Worm (Caenorhabditis elegans): ENCODE data around the gene spl-1.

The spl-1 gene

DNA sequence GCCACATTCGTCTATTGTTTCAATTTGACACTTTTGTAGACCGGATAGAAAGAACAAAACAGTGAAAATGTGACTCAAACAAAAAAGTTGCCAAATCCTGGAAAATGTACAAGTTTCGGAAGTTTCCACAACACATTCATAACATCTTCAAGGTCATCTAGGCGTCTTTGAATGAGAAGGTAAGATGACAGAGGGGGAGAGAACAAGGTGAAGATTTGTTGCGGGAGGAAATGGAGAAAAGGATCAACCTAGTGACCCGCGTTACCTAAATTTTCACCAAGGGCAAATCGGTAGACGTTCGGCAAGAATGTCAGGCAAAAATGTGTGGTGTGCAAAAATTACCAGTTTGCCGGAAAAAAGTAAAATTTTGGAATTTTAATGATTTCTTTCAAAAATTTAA, 5.2 kb downstream of the spl-1 start:
- TF ChIP-seq pes-1 (GFP tag; IDR thresholded peaks at IDR 0.05) (no peak), ets-7 (tag; optimal IDR thresholded peaks at IDR 0.05) (no peak), aly-1 (tag; optimal IDR thresholded peaks at IDR 0.05) (no peak), tbx-11 (GFP tag; IDR thresholded peaks at IDR 0.05) (no peak), F13C5.2 (tag; optimal IDR thresholded peaks at IDR 0.05) (no peak), hnd-1 (tag; optimal IDR thresholded peaks at IDR 0.05) (no peak)

DNA sequence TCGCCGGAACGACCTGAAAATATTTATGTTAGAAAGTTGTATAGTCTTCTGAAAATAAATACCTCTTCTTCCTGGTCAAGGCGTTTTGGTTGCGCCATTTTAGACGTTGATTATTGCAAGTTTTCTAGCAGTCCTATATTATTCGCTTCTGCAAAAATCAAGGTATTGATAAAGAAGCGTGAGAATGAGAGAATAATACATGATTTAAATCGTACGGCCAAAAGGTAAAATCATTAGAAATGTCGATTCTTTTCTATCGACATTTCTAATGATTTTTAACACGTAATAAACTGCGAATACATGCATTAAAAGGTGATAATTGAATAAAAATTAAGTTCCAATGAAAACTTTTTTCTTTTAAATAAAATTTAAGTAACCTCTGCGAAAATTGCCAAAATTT, 7.1 kb downstream of the spl-1 start, which contains the start of gene fln-1:
fln-1 (minus strand) TSS at position 101 of the 400 bp plus-strand sequence.
- TF ChIP-seq tra-4 (tag; optimal IDR thresholded peaks at IDR 0.05): no peak
- no peak for TF ChIP-seq scrt-1 (GFP tag; IDR thresholded peaks at IDR 0.05)
- TF ChIP-seq ama-1 (optimal IDR thresholded peaks at IDR 0.05): no peak
- no peak for TF ChIP-seq tbx-11 (GFP tag; IDR thresholded peaks at IDR 0.05)
- no peak for TF ChIP-seq aly-1 (tag; optimal IDR thresholded peaks at IDR 0.05)
- TF ChIP-seq F13C5.2 (tag; optimal IDR thresholded peaks at IDR 0.05): no peak
- TF ChIP-seq pes-1 (GFP tag; IDR thresholded peaks at IDR 0.05): no peak
- TF ChIP-seq ets-7 (tag; optimal IDR thresholded peaks at IDR 0.05): no peak
- no peak for TF ChIP-seq B0310.2 (tag; optimal IDR thresholded peaks at IDR 0.05)

DNA sequence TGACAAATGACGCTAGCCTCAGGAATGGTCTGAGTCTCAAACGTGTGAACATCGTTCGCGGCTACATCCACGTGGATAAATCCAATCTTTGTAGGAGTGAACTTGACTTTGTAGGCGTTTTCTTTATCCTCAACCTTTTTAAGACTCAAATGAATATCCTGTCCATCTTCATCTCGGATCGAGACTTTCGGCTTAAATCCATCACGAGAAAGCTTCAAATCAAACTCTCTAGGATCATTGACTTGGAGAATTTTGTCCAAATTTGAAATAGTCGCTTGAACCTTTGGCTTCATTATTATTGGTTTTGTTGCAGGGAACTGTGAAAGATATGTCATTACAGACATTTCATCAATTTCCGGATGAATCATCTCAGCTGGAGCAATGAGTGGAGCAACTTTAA, 9.0 kb downstream of the spl-1 start:
- no peak for TF ChIP-seq tbx-37 (GFP tag; conservative IDR thresholded peaks at IDR 0.05)
- TF ChIP-seq aly-1 (tag; optimal IDR thresholded peaks at IDR 0.05): no peak
- no peak for TF ChIP-seq pes-1 (GFP tag; IDR thresholded peaks at IDR 0.05)
- TF ChIP-seq B0310.2 (tag; optimal IDR thresholded peaks at IDR 0.05): no peak
- no peak for TF ChIP-seq ama-1 (optimal IDR thresholded peaks at IDR 0.05)
- TF ChIP-seq tra-4 (tag; optimal IDR thresholded peaks at IDR 0.05): no peak
- no peak for TF ChIP-seq flt-1 (GFP tag; IDR thresholded peaks at IDR 0.05)
- TF ChIP-seq tbx-11 (GFP tag; IDR thresholded peaks at IDR 0.05): no peak
- no peak for TF ChIP-seq ceh-36 (tag; optimal IDR thresholded peaks at IDR 0.05)
- TF ChIP-seq sea-1 (GFP tag; conservative IDR thresholded peaks at IDR 0.05): no peak
- no peak for TF ChIP-seq hmg-4 (GFP tag; optimal IDR thresholded peaks at IDR 0.05)

DNA sequence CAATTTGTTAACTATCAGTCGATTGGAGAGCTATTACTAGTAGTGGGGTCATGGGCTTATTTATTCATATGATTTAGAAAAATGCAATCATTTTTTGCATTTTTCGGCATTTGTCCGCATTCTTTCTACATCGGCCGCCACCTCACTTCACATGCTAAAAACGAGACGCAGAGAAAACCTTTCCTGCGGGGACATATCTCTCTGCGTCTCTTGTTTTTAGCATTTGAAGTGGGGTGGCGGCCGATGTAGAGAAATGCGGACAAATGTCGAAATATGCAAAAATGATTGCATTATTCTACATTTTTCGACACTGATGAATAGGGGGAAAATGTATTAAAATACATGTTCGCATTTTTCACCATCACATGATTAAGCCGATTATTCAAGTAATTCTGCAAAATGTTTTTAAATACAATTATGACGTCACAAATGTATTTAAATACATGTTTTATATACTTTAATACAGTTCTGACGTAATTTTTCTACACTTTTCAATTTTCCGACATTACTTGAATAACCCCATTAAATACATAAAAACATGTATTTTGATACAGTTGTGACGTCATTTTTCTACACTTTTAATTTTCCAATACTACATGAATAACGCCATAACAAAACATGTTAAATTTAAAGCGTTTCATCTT, 10.7 kb downstream of the spl-1 start:
- no peak for TF ChIP-seq tbx-37 (GFP tag; conservative IDR thresholded peaks at IDR 0.05)
- TF ChIP-seq F13C5.2 (tag; optimal IDR thresholded peaks at IDR 0.05): peak; percentile 22

DNA sequence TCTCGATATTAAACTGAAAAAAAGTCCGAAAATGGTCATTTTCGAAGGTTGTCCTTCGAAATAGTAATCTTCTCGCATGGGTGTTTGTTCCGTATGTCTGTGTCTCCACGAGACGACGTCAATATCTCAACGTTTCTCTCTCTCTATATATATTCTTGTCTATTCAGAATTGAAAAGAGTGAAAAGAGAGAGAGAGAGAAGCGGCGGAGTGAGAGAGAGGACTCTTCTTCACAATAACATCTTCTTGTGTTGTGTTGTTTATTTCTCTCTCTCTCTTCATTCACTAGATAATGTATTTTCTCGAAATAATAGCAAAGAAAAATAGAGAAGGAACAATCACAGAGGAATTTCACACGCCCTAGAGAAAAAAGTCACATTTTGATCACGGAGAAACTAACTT, 16.6 kb downstream of the spl-1 start:
- TF ChIP-seq tbx-11 (GFP tag; IDR thresholded peaks at IDR 0.05): no peak
- no peak for TF ChIP-seq hnd-1 (tag; optimal IDR thresholded peaks at IDR 0.05)
- no peak for TF ChIP-seq B0310.2 (tag; optimal IDR thresholded peaks at IDR 0.05)
- no peak for TF ChIP-seq scrt-1 (GFP tag; IDR thresholded peaks at IDR 0.05)

DNA sequence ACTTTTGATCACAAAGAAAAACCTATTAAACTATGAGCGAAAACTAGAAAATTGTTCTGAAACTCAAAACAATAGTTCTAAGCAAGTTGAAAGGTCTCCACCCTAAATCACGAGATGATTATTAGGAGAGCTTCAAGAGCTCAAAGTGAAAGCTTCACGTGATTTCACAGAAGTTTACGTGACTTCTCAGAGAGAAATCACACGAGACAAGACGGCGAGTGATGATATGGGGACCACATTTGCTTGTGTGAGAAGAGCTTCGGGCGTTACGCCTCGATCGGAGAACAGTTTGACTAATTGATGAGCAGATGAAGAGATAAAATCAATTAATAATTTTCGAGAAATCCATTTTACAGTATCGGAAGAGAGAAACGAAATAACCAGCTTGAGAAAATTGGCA, 18.0 kb downstream of the spl-1 start:
- TF ChIP-seq ets-7 (tag; optimal IDR thresholded peaks at IDR 0.05) (no peak), ama-1 (optimal IDR thresholded peaks at IDR 0.05) (no peak), hmbx-1 (tag; optimal IDR thresholded peaks at IDR 0.05) (no peak), tbx-37 (GFP tag; conservative IDR thresholded peaks at IDR 0.05) (no peak), hmg-4 (GFP tag; optimal IDR thresholded peaks at IDR 0.05) (no peak)

DNA sequence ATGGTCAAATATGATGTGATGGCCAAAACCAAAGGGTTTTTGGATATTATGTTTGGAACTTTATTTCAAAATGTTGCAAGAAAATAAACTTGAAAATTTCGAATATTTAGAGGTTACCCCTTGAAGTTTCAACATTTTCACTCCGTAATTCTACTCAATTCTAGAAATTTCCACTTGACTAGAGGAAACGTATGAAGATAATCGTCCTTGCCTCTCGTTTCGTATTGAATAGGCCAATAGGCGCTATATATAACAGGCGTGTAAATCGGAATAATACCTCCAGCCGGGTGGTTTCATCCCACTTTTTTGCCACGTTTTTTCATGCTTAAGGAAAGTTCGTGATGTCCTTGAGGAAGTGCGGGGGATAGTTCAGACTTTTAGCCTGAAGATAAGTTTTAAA, 39.7 kb downstream of the spl-1 start:
- TF ChIP-seq ceh-13 (GFP tag; optimal IDR thresholded peaks at IDR 0.05) (no peak), tra-4 (tag; optimal IDR thresholded peaks at IDR 0.05) (no peak), tbx-37 (GFP tag; conservative IDR thresholded peaks at IDR 0.05) (no peak), ets-7 (tag; optimal IDR thresholded peaks at IDR 0.05) (no peak), ceh-36 (tag; optimal IDR thresholded peaks at IDR 0.05) (no peak), flt-1 (GFP tag; IDR thresholded peaks at IDR 0.05) (no peak), sea-1 (GFP tag; conservative IDR thresholded peaks at IDR 0.05) (no peak), hnd-1 (tag; optimal IDR thresholded peaks at IDR 0.05) (no peak)

DNA sequence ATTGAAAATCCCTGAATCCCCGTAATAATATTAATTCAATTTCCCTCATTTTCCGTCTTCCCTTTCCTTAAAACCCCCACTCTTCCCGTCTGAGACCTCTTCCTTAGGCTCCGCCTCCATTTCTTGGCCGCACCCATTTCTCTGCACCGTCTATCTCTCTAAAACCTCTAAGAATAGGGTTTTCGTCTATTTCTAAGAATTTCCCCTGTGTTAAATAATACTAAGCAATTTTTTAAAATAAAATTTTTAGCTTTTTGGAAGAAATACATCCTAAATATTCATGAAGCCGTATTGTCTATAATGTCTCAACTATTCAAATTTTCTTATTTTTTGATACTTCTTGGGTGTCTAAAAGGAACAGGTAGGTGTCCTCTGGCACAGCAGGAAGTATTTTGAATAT, 43.5 kb downstream of the spl-1 start, which contains the start of gene cdh-8:
cdh-8 (plus strand) TSS at position 301 of the 400 bp plus-strand sequence.
- TF ChIP-seq B0310.2 (tag; optimal IDR thresholded peaks at IDR 0.05) (no peak), tbx-37 (GFP tag; conservative IDR thresholded peaks at IDR 0.05) (no peak), hmbx-1 (tag; optimal IDR thresholded peaks at IDR 0.05) (no peak), aly-1 (tag; optimal IDR thresholded peaks at IDR 0.05) (no peak), hmg-4 (GFP tag; optimal IDR thresholded peaks at IDR 0.05) (no peak), ceh-36 (tag; optimal IDR thresholded peaks at IDR 0.05) (no peak), ama-1 (optimal IDR thresholded peaks at IDR 0.05) (no peak), scrt-1 (GFP tag; IDR thresholded peaks at IDR 0.05) (no peak), ets-7 (tag; optimal IDR thresholded peaks at IDR 0.05) (no peak), pes-1 (GFP tag; IDR thresholded peaks at IDR 0.05) (no peak), ceh-13 (GFP tag; optimal IDR thresholded peaks at IDR 0.05) (no peak)

DNA sequence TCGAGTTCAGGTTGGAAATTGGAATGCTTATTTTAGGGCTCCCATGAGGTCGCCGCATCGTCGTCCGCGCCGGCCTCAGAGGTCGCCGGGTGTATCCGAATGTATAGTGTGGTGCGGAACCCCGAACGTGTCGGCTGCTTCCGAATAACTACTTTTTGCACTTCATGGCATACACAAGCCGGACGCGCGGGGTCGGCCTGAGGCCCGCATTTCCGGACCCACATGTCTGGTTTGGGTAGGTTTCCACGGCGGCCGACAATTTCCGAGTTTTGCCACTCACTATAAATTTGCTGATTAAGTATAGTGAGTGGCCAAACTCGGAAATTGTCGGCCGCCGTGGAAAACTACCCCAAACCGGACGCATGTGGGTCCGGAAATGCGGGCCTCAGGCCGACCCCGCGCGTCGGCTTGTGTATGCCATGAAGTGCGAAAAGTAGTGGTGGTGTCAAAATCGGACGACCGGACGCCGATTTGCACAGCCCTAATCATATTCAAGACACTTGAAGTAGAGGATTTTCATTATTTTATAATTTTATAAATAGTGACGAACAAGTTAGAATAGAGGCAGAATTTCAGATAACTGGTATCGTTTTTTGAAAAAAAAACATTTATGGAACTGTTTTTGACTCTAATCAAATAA, 44.7 kb downstream of the spl-1 start:
- no peak for TF ChIP-seq F13C5.2 (tag; optimal IDR thresholded peaks at IDR 0.05)
- TF ChIP-seq ama-1 (optimal IDR thresholded peaks at IDR 0.05): no peak
- TF ChIP-seq ceh-36 (tag; optimal IDR thresholded peaks at IDR 0.05): no peak
- no peak for TF ChIP-seq aly-1 (tag; optimal IDR thresholded peaks at IDR 0.05)
- no peak for TF ChIP-seq hnd-1 (tag; optimal IDR thresholded peaks at IDR 0.05)
- no peak for TF ChIP-seq tra-4 (tag; optimal IDR thresholded peaks at IDR 0.05)
- TF ChIP-seq scrt-1 (GFP tag; IDR thresholded peaks at IDR 0.05): no peak
- no peak for TF ChIP-seq pes-1 (GFP tag; IDR thresholded peaks at IDR 0.05)
- TF ChIP-seq flt-1 (GFP tag; IDR thresholded peaks at IDR 0.05): no peak
- no peak for TF ChIP-seq tbx-11 (GFP tag; IDR thresholded peaks at IDR 0.05)
- no peak for TF ChIP-seq B0310.2 (tag; optimal IDR thresholded peaks at IDR 0.05)
- no peak for TF ChIP-seq ets-7 (tag; optimal IDR thresholded peaks at IDR 0.05)
- TF ChIP-seq ceh-13 (GFP tag; optimal IDR thresholded peaks at IDR 0.05): no peak
- TF ChIP-seq hmbx-1 (tag; optimal IDR thresholded peaks at IDR 0.05): no peak

Data from whole organism, early embryonic.